Fruit fly (Drosophila melanogaster): ENCODE results near the gene orion.
A peak's percentile ranks its signal among the peaks of the same experiment; 100 is the strongest.

Gene orion

DNA sequence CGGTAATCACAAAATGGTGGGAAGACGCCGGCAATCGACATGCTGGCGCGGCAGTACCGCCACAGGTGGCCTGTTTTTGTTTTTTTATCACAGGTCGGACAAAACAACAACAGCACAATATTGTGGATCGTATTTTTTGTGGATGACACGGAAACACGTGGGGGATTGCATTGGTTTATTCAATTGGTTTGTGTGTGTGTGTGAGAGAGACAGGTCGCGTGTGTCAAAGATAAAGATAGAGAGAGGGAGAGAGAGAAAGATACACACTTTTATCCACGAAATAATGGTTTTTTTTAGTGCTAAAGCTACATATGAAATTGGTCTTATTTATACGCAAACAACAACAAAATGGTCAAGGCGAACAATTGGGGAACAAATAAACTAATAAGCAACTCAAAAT is 12.3 kb upstream of the orion start:
- TF ChIP-seq Ets98B (GFP tag; IDR thresholded peaks at IDR 0.05) (peak; percentile 11; the same call in 1 of the 2 replicates), Pif1B (GFP tag; optimal IDR thresholded peaks at IDR 0.05) (no peak), CG8301 (tag; optimal IDR thresholded peaks at IDR 0.05) (no peak), CG14655 (GFP tag; optimal IDR thresholded peaks at IDR 0.05) (no peak), Pif1A (GFP tag; optimal IDR thresholded peaks at IDR 0.05) (no peak), CG32121 (GFP tag; IDR thresholded peaks at IDR 0.05) (no peak), D1 (tag; optimal IDR thresholded peaks at IDR 0.05) (no peak), CG12605 (GFP tag; IDR thresholded peaks at IDR 0.05) (peak; percentile 83), CG15710 (tag; optimal IDR thresholded peaks at IDR 0.05) (no peak), gl (tag; optimal IDR thresholded peaks at IDR 0.05) (peak; percentile 4), CG4496 (GFP tag; IDR thresholded peaks at IDR 0.05) (peak; percentile 60; the same call in 1 of the 3 replicates), Snoo (tag; optimal IDR thresholded peaks at IDR 0.05) (no peak), EcR (GFP tag; optimal IDR thresholded peaks at IDR 0.05) (no peak), CG34367 (tag; optimal IDR thresholded peaks at IDR 0.05) (no peak)

DNA sequence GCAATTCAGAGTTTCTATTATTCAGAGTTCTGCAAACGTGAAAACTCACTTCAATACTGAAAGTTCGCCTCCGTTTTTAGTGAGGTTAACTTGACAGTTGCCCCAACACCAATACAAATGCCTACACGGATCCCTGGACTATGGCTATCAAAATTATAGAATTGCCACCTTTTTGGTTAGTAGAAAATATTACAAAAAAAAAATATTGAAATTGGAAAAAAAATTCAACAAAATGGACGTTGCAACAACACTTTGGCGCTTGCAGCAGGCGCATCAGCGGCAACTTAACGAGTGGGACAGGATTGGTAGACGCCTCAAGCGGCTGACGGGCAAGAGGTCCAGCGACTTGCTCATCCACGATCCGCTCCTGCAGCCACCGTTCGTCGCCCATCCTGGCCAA is 9.2 kb upstream of the orion start, which contains the start of the genes CG15332 and CG15330:
Gene CG15332 (minus strand): TSS at position 101 of the 400 bp plus-strand sequence.
Gene CG15330 (plus strand): TSS at position 175 of the 400 bp plus-strand sequence.
- TF ChIP-seq CG14655 (GFP tag; optimal IDR thresholded peaks at IDR 0.05) (no peak), fd96Ca (GFP tag; IDR thresholded peaks at IDR 0.05) (no peak), Ets98B (GFP tag; IDR thresholded peaks at IDR 0.05) (no peak), Snoo (tag; optimal IDR thresholded peaks at IDR 0.05) (no peak), CG34367 (tag; optimal IDR thresholded peaks at IDR 0.05) (no peak), CG8159 (tag; optimal IDR thresholded peaks at IDR 0.05) (no peak), CG8301 (tag; optimal IDR thresholded peaks at IDR 0.05) (no peak), CG15710 (tag; optimal IDR thresholded peaks at IDR 0.05) (no peak), Pif1B (GFP tag; optimal IDR thresholded peaks at IDR 0.05) (no peak), CG9948 (tag; optimal IDR thresholded peaks at IDR 0.05) (no peak), Pif1A (GFP tag; optimal IDR thresholded peaks at IDR 0.05) (no peak), rn (GFP tag; IDR thresholded peaks at IDR 0.05) (no peak)

DNA sequence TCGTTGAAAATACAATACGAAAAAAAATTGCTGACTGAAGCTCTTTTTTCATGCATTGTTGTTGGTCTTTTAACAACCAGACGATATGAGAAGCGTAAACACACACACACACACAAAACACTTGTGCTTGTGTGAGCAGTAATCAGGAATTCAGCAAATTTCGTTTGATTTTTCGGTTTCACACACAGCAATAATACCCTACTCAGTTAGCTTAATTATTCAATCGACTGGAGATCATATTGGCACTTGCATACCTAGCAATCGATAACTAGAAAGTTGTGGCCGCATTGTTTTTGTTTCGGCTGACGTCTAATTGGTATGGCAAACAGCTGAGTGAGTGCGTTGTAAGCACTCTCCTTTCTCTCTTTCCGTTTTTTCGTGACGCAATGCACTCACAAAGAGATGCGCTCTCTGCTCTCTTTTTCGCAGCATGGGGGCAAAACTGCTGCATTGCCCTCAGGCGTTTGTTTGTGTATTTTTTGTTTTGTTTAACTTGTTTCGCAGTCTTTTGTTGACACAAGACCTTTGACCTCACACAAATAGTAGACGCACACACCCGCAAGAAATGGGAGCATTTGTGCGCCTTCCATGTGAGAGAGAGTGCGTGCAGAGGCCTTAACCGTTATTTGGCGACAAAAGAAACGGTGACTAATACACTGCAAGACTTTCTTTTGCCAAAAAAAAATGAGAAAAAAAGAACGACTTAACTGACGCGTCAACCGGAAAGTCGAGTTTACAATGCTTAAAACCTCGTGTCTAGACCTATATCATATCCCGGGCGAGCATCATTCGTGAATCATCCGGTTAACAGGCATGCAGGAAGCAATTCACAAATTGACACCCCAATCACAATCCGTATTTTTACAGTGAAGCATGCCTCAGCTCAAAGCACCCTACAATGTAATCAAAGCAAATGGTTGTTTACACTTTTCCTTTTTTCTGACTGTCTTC is 1.7 kb downstream of the orion start:
- TF ChIP-seq CG34367 (tag; optimal IDR thresholded peaks at IDR 0.05) (peak; percentile 17), D1 (tag; optimal IDR thresholded peaks at IDR 0.05) (no peak), CG14655 (GFP tag; optimal IDR thresholded peaks at IDR 0.05) (peak; percentile 72), CG13204 (GFP tag; optimal IDR thresholded peaks at IDR 0.05) (no peak), CG12605 (GFP tag; IDR thresholded peaks at IDR 0.05) (no peak; the same call in none of the 2 replicates), CG10348 (GFP tag; IDR thresholded peaks at IDR 0.05) (peak; percentile 50; the same call in 1 of the 2 replicates), CG15710 (tag; optimal IDR thresholded peaks at IDR 0.05) (peak; percentile 52), Pif1B (GFP tag; optimal IDR thresholded peaks at IDR 0.05) (peak; percentile 28), Ets98B (GFP tag; IDR thresholded peaks at IDR 0.05) (peak; percentile 28), Snoo (tag; optimal IDR thresholded peaks at IDR 0.05) (peak; percentile 60), rn (GFP tag; IDR thresholded peaks at IDR 0.05) (no peak), CG8159 (tag; optimal IDR thresholded peaks at IDR 0.05) (peak; percentile 55), CG17806 (tag; optimal IDR thresholded peaks at IDR 0.05) (peak; percentile 38), fd96Ca (GFP tag; IDR thresholded peaks at IDR 0.05) (peak; percentile 73; the same call in 2 of the 3 replicates), gl (tag; optimal IDR thresholded peaks at IDR 0.05) (no peak), CG9948 (tag; optimal IDR thresholded peaks at IDR 0.05) (peak; percentile 57), CG4496 (GFP tag; IDR thresholded peaks at IDR 0.05) (peak; percentile 76), CG32121 (GFP tag; IDR thresholded peaks at IDR 0.05) (peak; percentile 30; the same call in 1 of the 2 replicates), EcR (GFP tag; optimal IDR thresholded peaks at IDR 0.05) (peak; percentile 46), CG8301 (tag; optimal IDR thresholded peaks at IDR 0.05) (peak; percentile 65), Pif1A (GFP tag; optimal IDR thresholded peaks at IDR 0.05) (peak; percentile 60)

DNA sequence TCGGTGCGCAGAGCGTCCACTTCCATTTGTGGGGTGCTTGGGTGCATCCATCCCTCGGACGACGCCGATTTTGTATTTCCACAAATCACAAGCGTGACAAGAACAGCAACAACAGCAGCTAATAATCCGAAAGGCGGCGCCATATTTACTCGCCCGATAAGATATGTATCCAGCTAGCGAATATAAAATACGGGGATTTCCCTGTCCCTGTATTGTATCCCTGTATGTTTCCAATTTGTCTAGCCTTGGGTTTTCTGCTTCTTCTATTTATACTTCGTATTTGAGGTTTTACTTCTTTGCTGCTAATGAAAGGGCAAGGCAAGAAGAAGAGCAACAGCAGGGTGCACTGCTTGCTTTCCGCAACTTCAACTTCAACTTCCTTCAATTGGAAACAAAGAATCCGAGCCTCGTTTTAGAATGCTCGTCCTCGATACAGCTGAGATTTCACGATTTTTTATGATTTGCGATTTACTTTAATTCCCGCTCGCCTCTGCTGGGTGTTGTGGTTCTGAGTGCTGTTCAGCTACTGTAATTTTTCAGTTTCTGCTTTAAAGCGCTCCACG is 2.5 kb downstream of the orion start:
- TF ChIP-seq CG13204 (GFP tag; optimal IDR thresholded peaks at IDR 0.05): peak; percentile 9
- TF ChIP-seq EcR (GFP tag; optimal IDR thresholded peaks at IDR 0.05): no peak

DNA sequence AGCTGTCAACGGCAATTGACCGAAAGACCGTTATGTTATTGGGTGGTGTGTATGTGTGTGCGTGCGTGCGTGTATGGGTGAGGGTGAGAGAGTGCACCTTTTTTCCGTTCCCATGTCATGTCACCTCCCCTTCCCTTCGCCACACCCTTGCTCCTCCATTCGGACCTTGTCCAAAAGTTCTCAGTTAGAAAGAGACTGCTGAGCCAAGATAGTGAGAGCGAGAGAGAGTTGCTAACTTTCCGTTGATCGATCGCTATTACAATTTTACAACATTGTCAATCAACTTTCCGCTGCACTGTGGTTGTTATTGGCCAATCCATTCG is 8.3 kb downstream of the orion start:
- TF ChIP-seq CG17806 (tag; optimal IDR thresholded peaks at IDR 0.05) (no peak), CG9948 (tag; optimal IDR thresholded peaks at IDR 0.05) (no peak), CG32121 (GFP tag; IDR thresholded peaks at IDR 0.05) (no peak), CG4496 (GFP tag; IDR thresholded peaks at IDR 0.05) (no peak), CG13204 (GFP tag; optimal IDR thresholded peaks at IDR 0.05) (no peak), CG12605 (GFP tag; IDR thresholded peaks at IDR 0.05) (no peak), rn (GFP tag; IDR thresholded peaks at IDR 0.05) (no peak), Pif1B (GFP tag; optimal IDR thresholded peaks at IDR 0.05) (no peak), gl (tag; optimal IDR thresholded peaks at IDR 0.05) (no peak), CG8159 (tag; optimal IDR thresholded peaks at IDR 0.05) (no peak), CG14655 (GFP tag; optimal IDR thresholded peaks at IDR 0.05) (no peak)

All from whole organism, pupa.